Worm (Caenorhabditis elegans) whole organism, L2 larva: ENCODE data around the gene F41B4.1.

ENCODE experiments used
- Y55F3AM.14 ChIP-seq: fragments of 200-800 bp; sonication (Bioruptor generic); optimal IDR thresholded peaks from 2 replicates; lab custom pipeline; 2018; ENCODE audit warnings: mild to moderate bottlenecking, missing genetic modification characterization, missing compliant biosample characterization
- ztf-11 ChIP-seq: sonication (generic microtip); optimal IDR thresholded peaks from 2 replicates; lab custom pipeline; 2017; ENCODE audit warnings: missing biosample characterization, missing genetic modification characterization

ce11 chrX:6866900-6867299, 41.2 kb upstream of the F41B4.1 start:
- TF ChIP-seq Y55F3AM.14 (no peak), ztf-11 (tag; lab: Kevin White, UChicago) (no peak)
